Worm (Caenorhabditis elegans) whole organism, mixed stage, embryonic: ENCODE data around the gene skr-19.
A peak's percentile ranks its signal among the peaks of the same experiment; 100 is the strongest.

ENCODE experiments used
- M03D4.4 ChIP-seq: sonication (generic microtip); optimal IDR thresholded peaks from 2 replicates; lab custom pipeline; 2017; ENCODE audit warnings: mild to moderate bottlenecking, missing genetic modification characterization, missing compliant biosample characterization
- bed-3 ChIP-seq: fragments of 200-800 bp; sonication (Bioruptor generic); optimal IDR thresholded peaks from 3 replicates; lab custom pipeline; 2018; ENCODE audit warnings: mild to moderate bottlenecking, missing genetic modification characterization, moderate library complexity, missing compliant biosample characterization
- blmp-1 ChIP-seq: fragments of 150-350 bp; optimal IDR thresholded peaks from 2 replicates; lab custom pipeline; 2014; ENCODE audit warnings: missing biosample characterization, missing genetic modification characterization
- ceh-39 ChIP-seq: fragments of 150-350 bp; optimal IDR thresholded peaks from 2 replicates; lab custom pipeline; 2014; ENCODE audit warnings: missing biosample characterization, missing genetic modification characterization
- ceh-43 ChIP-seq: fragments of 200-800 bp; sonication (Bioruptor generic); optimal IDR thresholded peaks from 2 replicates; lab custom pipeline; 2018; ENCODE audit warnings: mild to moderate bottlenecking, missing genetic modification characterization, moderate library complexity, missing compliant biosample characterization
- ceh-83 ChIP-seq: fragments of 200-800 bp; sonication (Bioruptor generic); optimal IDR thresholded peaks from 2 replicates; lab custom pipeline; 2018; ENCODE audit warnings: mild to moderate bottlenecking, missing genetic modification characterization, missing compliant biosample characterization
- ces-1 ChIP-seq: fragments of 150-350 bp; optimal IDR thresholded peaks from 2 replicates; lab custom pipeline; 2014; ENCODE audit warnings: missing biosample characterization, missing genetic modification reagents, missing genetic modification characterization
- drap-1 ChIP-seq: fragments of 200-800 bp; sonication (Bioruptor generic); optimal IDR thresholded peaks from 3 replicates; lab custom pipeline; 2018; ENCODE audit warnings: mild to moderate bottlenecking, missing genetic modification characterization, missing compliant biosample characterization
- elt-1 ChIP-seq: sonication (generic microtip); optimal IDR thresholded peaks from 2 replicates; lab custom pipeline; 2017; ENCODE audit warnings: missing genetic modification characterization, mild to moderate bottlenecking, missing compliant biosample characterization, antibody characterized with exemption, moderate library complexity, borderline replicate concordance; ENCODE audit not compliant: insufficient read depth
- elt-3 ChIP-seq: fragments of 150-350 bp; optimal IDR thresholded peaks from 2 replicates; lab custom pipeline; 2014; ENCODE audit warnings: missing biosample characterization, missing genetic modification characterization
- flh-1 ChIP-seq: fragments of 200-800 bp; sonication (Bioruptor generic); optimal IDR thresholded peaks from 2 replicates; lab custom pipeline; 2018; ENCODE audit warnings: mild to moderate bottlenecking, missing genetic modification characterization, moderate library complexity, missing compliant biosample characterization
- ham-2 ChIP-seq: fragments of 200-800 bp; sonication (Bioruptor generic); optimal IDR thresholded peaks from 2 replicates; lab custom pipeline; 2018; ENCODE audit warnings: mild to moderate bottlenecking, missing genetic modification characterization, missing compliant biosample characterization
- hlh-1 ChIP-seq: fragments of 150-350 bp; optimal IDR thresholded peaks from 2 replicates; lab custom pipeline; 2014; ENCODE audit warnings: missing biosample characterization, missing genetic modification reagents, missing genetic modification characterization
- lin-13 ChIP-seq: fragments of 150-350 bp; optimal IDR thresholded peaks from 2 replicates; lab custom pipeline; 2014; ENCODE audit warnings: missing biosample characterization, missing genetic modification characterization
- lin-32 ChIP-seq: fragments of 200-800 bp; sonication (Bioruptor generic); optimal IDR thresholded peaks from 2 replicates; lab custom pipeline; 2018; ENCODE audit warnings: mild to moderate bottlenecking, missing genetic modification characterization, missing compliant biosample characterization
- lsy-2 ChIP-seq: fragments of 150-350 bp; optimal IDR thresholded peaks from 2 replicates; lab custom pipeline; 2014; ENCODE audit warnings: missing biosample characterization, missing genetic modification characterization
- mls-2 ChIP-seq: sonication (generic microtip); optimal IDR thresholded peaks from 2 replicates; lab custom pipeline; 2016; ENCODE audit warnings: mild to moderate bottlenecking, missing genetic modification characterization, moderate library complexity, missing compliant biosample characterization
- nhr-2 ChIP-seq: fragments of 150-350 bp; optimal IDR thresholded peaks from 2 replicates; lab custom pipeline; 2014; ENCODE audit warnings: missing biosample characterization, missing genetic modification characterization
- nhr-237 ChIP-seq: fragments of 150-350 bp; optimal IDR thresholded peaks from 2 replicates; lab custom pipeline; 2014; ENCODE audit warnings: missing biosample characterization, missing genetic modification characterization
- nhr-28 ChIP-seq: fragments of 150-350 bp; optimal IDR thresholded peaks from 2 replicates; lab custom pipeline; 2014; ENCODE audit warnings: missing biosample characterization, missing genetic modification characterization
- nhr-76 ChIP-seq: sonication (generic microtip); optimal IDR thresholded peaks from 2 replicates; lab custom pipeline; 2017; ENCODE audit warnings: missing biosample characterization, missing genetic modification characterization
- pha-4 ChIP-seq: fragments of 150-350 bp; optimal IDR thresholded peaks from 2 replicates; lab custom pipeline; 2018; ENCODE audit warnings: missing biosample characterization, missing genetic modification reagents, missing genetic modification characterization
- sem-2 ChIP-seq: fragments of 200-800 bp; sonication (Bioruptor generic); optimal IDR thresholded peaks from 2 replicates; lab custom pipeline; 2018; ENCODE audit warnings: mild to moderate bottlenecking, missing genetic modification characterization, missing compliant biosample characterization
- snpc-4 ChIP-seq: fragments of 150-350 bp; optimal IDR thresholded peaks from 2 replicates; lab custom pipeline; 2014; ENCODE audit warnings: missing biosample characterization, missing genetic modification characterization
- sptf-1 ChIP-seq: sonication (generic microtip); optimal IDR thresholded peaks from 2 replicates; lab custom pipeline; 2017; ENCODE audit warnings: mild to moderate bottlenecking, missing genetic modification characterization, moderate library complexity, missing compliant biosample characterization
- tbx-8 ChIP-seq: fragments of 200-800 bp; sonication (Bioruptor generic); optimal IDR thresholded peaks from 2 replicates; lab custom pipeline; 2018; ENCODE audit warnings: mild to moderate bottlenecking, missing genetic modification characterization, moderate library complexity, missing compliant biosample characterization
- unc-120 ChIP-seq: sonication (generic microtip); optimal IDR thresholded peaks from 2 replicates; lab custom pipeline; 2017; ENCODE audit warnings: missing genetic modification characterization, missing compliant biosample characterization; ENCODE audit not compliant: poor library complexity, severe bottlenecking
- unc-39 ChIP-seq: fragments of 150-350 bp; optimal IDR thresholded peaks from 2 replicates; lab custom pipeline; 2014; ENCODE audit warnings: missing biosample characterization, missing genetic modification characterization
- unc-62 ChIP-seq: fragments of 150-350 bp; optimal IDR thresholded peaks from 2 replicates; lab custom pipeline; 2014; ENCODE audit warnings: missing biosample characterization, missing genetic modification reagents, missing genetic modification characterization
- zip-8 ChIP-seq: fragments of 150-350 bp; optimal IDR thresholded peaks from 2 replicates; lab custom pipeline; 2014; ENCODE audit warnings: missing biosample characterization, missing genetic modification characterization
- ztf-11 ChIP-seq: fragments of 150-350 bp; optimal IDR thresholded peaks from 2 replicates; lab custom pipeline; 2014; ENCODE audit warnings: missing biosample characterization, missing genetic modification characterization

skr-19 gene

DNA sequence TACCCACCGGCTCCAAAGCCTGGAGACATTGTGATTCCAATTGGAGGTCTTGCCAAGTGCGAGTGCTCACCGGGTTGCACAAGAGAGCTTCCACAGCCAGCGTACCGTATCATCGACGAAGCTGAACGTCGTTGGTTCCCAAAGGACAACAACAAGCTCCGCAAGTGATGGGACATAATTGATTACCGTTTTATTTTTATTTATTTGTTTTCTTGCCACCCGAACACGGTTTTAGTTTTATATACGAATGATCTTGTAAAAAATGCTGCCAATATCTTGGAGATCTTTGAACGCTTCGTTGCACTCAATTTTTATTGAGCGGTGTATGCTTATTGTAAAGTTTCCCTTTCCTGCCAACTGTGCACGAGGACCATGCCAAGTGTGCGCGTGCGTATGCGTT lies 13.7 kb upstream of the skr-19 start, which contains the start of gene K08H2.4:
K08H2.4 (plus strand) TSS at position 301 of the 400 bp plus-strand sequence.
- TF ChIP-seq M03D4.4 (tag; lab: Kevin White, UChicago) (no peak), zip-8 (tag; lab: Kevin White, UChicago) (no peak), hlh-1 (tag; lab: Kevin White, UChicago) (peak; percentile 33), snpc-4 (tag; lab: Kevin White, UChicago) (no peak), ceh-43 (GFP tag; lab: Kevin White, UChicago) (no peak), nhr-28 (tag; lab: Kevin White, UChicago) (no peak), tbx-8 (GFP tag; lab: Kevin White, UChicago) (no peak), unc-120 (tag; lab: Kevin White, UChicago) (no peak), ceh-39 (tag; lab: Kevin White, UChicago) (peak; percentile 21), nhr-237 (no peak), blmp-1 (tag; lab: Kevin White, UChicago) (no peak), mls-2 (tag; lab: Kevin White, UChicago) (no peak), bed-3 (GFP tag; lab: Kevin White, UChicago) (no peak), unc-62 (no peak), sptf-1 (tag; lab: Kevin White, UChicago) (no peak)

DNA sequence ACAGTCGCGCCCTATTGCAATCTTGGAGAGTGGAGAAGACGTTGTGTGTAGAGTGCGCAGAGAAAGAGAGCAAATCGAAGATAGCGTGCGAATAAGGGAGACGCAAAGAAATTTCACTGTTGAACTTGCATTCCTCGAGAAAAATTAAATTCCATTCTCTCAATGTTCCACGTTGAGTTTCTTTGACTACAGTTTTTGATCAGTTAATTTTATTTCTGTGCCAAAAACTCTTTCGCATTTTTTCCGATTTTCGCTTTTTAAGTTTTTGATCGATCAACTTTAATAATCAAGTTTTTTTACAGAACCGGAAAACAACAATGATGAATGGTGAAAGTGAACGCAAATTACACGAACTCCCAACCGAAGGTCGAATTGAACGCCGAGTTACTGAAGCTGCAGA lies 12.6 kb upstream of the skr-19 start, which contains the start of gene K08H2.3:
K08H2.3 (plus strand) TSS at position 301 of the 400 bp plus-strand sequence.
- TF ChIP-seq ztf-11 (no peak), sem-2 (GFP tag; lab: Kevin White, UChicago) (no peak), bed-3 (GFP tag; lab: Kevin White, UChicago) (no peak), drap-1 (GFP tag; lab: Kevin White, UChicago) (no peak), sptf-1 (tag; lab: Kevin White, UChicago) (no peak), flh-1 (GFP tag; lab: Kevin White, UChicago) (no peak), lsy-2 (tag; lab: Kevin White, UChicago) (no peak), M03D4.4 (tag; lab: Kevin White, UChicago) (no peak), pha-4 (tag; lab: Kevin White, UChicago) (no peak), nhr-2 (tag; lab: Kevin White, UChicago) (no peak), elt-1 (tag; lab: Kevin White, UChicago) (no peak), ceh-83 (no peak), hlh-1 (tag; lab: Kevin White, UChicago) (no peak), ceh-39 (tag; lab: Kevin White, UChicago) (no peak), snpc-4 (tag; lab: Kevin White, UChicago) (no peak), unc-39 (tag; lab: Kevin White, UChicago) (no peak), blmp-1 (tag; lab: Kevin White, UChicago) (no peak), nhr-237 (no peak)

DNA sequence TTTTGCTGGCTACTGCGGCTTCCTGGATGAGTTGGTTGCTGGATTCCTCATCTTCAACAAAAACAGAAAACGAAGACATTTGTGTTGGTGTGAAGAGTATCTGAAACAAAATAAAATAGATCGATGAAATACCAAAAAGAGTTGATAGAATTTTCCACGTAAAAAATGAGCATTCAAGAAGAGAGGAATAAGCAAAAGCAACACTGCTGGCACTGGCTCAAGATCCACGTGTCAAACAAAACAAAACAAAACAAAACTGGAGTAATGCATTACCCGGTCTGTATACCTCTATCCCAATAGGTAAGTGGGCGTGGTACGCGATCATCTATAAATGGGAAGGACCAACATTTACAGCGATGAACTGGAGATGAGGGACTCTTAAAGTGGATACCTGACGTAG lies 10.4 kb upstream of the skr-19 start, which contains the start of gene K08H2.2:
K08H2.2 (minus strand) TSS at position 101 of the 400 bp plus-strand sequence.
- TF ChIP-seq lin-13, result no peak
- TF ChIP-seq unc-39 (tag; lab: Kevin White, UChicago), result no peak
- no peak for TF ChIP-seq ham-2 (GFP tag; lab: Kevin White, UChicago)
- TF ChIP-seq ceh-83, result no peak
- TF ChIP-seq nhr-2 (tag; lab: Kevin White, UChicago), result no peak
- no peak for TF ChIP-seq blmp-1 (tag; lab: Kevin White, UChicago)

DNA sequence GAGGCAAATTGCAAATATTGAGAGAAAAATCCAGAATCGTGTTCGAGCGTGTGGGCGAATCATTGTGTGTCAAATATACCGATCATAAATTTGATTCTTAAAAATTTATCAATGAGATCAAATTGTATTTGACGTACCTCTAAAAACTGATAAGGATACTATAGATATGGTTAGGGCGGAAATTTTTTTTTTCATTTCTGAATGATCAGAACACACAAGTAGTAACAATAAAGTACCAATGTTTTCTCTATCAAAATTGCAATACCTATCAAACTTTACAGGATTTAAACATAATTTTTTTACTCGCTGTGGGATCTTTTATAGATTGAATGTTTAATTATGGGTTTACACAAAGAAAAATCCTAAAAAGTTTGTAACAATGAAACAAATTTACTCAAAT lies 7.8 kb upstream of the skr-19 start, which contains the start of gene bgnt-1.5:
bgnt-1.5 (minus strand) TSS at position 101 of the 400 bp plus-strand sequence.
- TF ChIP-seq lin-32 (no peak), flh-1 (GFP tag; lab: Kevin White, UChicago) (no peak), nhr-76 (no peak), ztf-11 (no peak), nhr-2 (tag; lab: Kevin White, UChicago) (no peak), ces-1 (GFP tag; lab: Kevin White, UChicago) (no peak), unc-39 (tag; lab: Kevin White, UChicago) (no peak), lin-13 (no peak), unc-120 (tag; lab: Kevin White, UChicago) (no peak), lsy-2 (tag; lab: Kevin White, UChicago) (no peak), pha-4 (tag; lab: Kevin White, UChicago) (no peak), drap-1 (GFP tag; lab: Kevin White, UChicago) (no peak), elt-3 (tag; lab: Kevin White, UChicago) (no peak)
